Fruit fly (Drosophila melanogaster) whole organism, prepupa: ENCODE results near the gene CG13272.

Experiments used
- CG9139 ChIP-seq: fragments of 200-800 bp; sonication (Bioruptor generic); optimal IDR thresholded peaks from 3 replicates; lab custom pipeline; 2017; ENCODE audit warnings: missing biosample characterization, mild to moderate bottlenecking, missing genetic modification characterization
- Ets21C ChIP-seq: fragments of 200-800 bp; sonication (Bioruptor generic); optimal IDR thresholded peaks from 3 replicates; lab custom pipeline; 2016; ENCODE audit warnings: missing biosample characterization, missing genetic modification characterization
- Gug ChIP-seq: fragments of 200-800 bp; sonication (Bioruptor generic); IDR thresholded peaks from 2 replicates; pipeline ENCODE4 v1.3.6; 2022; ENCODE audit warnings: missing biosample characterization, missing genetic modification characterization
- achi ChIP-seq: fragments of 200-800 bp; sonication (Bioruptor generic); optimal IDR thresholded peaks from 3 replicates; lab custom pipeline; 2016; ENCODE audit warnings: missing biosample characterization, missing genetic modification characterization

DNA sequence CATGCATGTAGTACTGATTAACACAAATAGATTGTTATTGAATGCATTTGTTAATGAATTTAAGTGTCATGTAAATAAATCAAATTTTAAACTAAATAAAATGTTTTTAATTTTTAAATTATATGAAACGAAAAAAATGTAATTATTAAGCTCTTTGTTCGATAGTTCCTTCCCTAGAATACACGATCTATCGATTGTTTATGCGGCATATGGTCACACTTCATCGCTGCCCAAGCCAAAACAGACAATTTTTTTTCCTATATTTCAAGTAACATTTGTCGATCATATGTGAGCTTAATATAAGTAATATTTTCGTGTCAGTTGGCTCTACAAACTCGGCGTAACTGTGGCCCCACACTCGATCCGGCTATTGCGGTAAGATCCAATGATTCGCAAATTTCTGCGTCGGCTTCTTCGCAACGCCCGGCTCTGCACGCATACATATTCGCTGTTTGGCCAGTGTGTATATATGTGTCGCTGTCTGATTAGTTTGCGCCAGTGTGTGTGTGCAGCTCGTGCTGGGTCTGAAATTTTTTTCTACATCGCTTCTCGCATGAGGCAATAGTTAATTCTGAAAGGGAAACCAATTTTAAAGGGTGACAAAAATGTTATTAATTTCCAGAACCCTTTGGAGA lies 22.3 kb downstream of the CG13272 start, which contains the start of gene AspRS-m:
- TF ChIP-seq achi (GFP tag; lab: Kevin White, UChicago) (no peak), Gug (no peak), Ets21C (GFP tag; lab: Kevin White, UChicago) (no peak), CG9139 (GFP tag; lab: Kevin White, UChicago) (no peak)
